Fruit fly (Drosophila melanogaster) whole organism, embryonic: ENCODE data around the gene CG33721.

Experiments used
- Atf6 ChIP-seq: fragments of 200-800 bp; sonication (Bioruptor generic); IDR thresholded peaks from 2 replicates; pipeline ENCODE4 v1.3.6; 2022; ENCODE audit warnings: missing biosample characterization, missing genetic modification characterization
- Bgb ChIP-seq: fragments of 200-800 bp; sonication (Bioruptor generic); IDR thresholded peaks from 2 replicates; pipeline ENCODE4 v1.3.6; 2022; ENCODE audit warnings: missing biosample characterization, missing genetic modification characterization; ENCODE audit not compliant: partially characterized antibody
- CG12104 ChIP-seq: fragments of 200-800 bp; sonication (Bioruptor generic); optimal IDR thresholded peaks from 3 replicates; lab custom pipeline; 2016; ENCODE audit warnings: missing biosample characterization, missing genetic modification characterization
- CG14965 ChIP-seq: fragments of 200-800 bp; sonication (Bioruptor generic); optimal IDR thresholded peaks from 2 replicates; lab custom pipeline; 2016; ENCODE audit warnings: missing biosample characterization, missing genetic modification characterization, borderline replicate concordance
- CG15601 ChIP-seq: fragments of 200-800 bp; sonication (Bioruptor generic); optimal IDR thresholded peaks from 3 replicates; lab custom pipeline; 2019; ENCODE audit warnings: missing biosample characterization, mild to moderate bottlenecking, missing genetic modification characterization, moderate library complexity
- CG17328 ChIP-seq: fragments of 200-800 bp; sonication (Bioruptor generic); IDR thresholded peaks from 2 replicates; pipeline ENCODE4 v1.3.6; 2022; ENCODE audit warnings: missing biosample characterization, missing genetic modification characterization
- CG17568 ChIP-seq: fragments of 200-800 bp; sonication (Bioruptor generic); optimal IDR thresholded peaks from 2 replicates; lab custom pipeline; 2018; ENCODE audit warnings: missing biosample characterization, mild to moderate bottlenecking, missing genetic modification characterization, moderate library complexity
- CG1792 ChIP-seq: fragments of 200-800 bp; sonication (Bioruptor generic); optimal IDR thresholded peaks from 2 replicates; lab custom pipeline; 2016; ENCODE audit warnings: missing biosample characterization, missing genetic modification characterization
- CG3065 ChIP-seq: fragments of 200-800 bp; sonication (Bioruptor generic); optimal IDR thresholded peaks from 2 replicates; lab custom pipeline; 2016; ENCODE audit warnings: missing biosample characterization, missing genetic modification characterization
- CG34422 ChIP-seq: fragments of 200-800 bp; sonication (Bioruptor generic); IDR thresholded peaks from 3 replicates; pipeline ENCODE4 v1.3.6; 2022; ENCODE audit warnings: missing biosample characterization, missing genetic modification characterization
- CkIIα-i1 ChIP-seq: fragments of 200-800 bp; sonication (Bioruptor generic); IDR thresholded peaks from 2 replicates; pipeline ENCODE4 v1.3.6; 2022; ENCODE audit warnings: missing biosample characterization, missing genetic modification characterization
- CrebB ChIP-seq: fragments of 200-800 bp; sonication (Bioruptor generic); optimal IDR thresholded peaks from 3 replicates; lab custom pipeline; 2018; ENCODE audit warnings: missing biosample characterization, mild to moderate bottlenecking, missing genetic modification characterization
- Dek ChIP-seq: fragments of 200-800 bp; sonication (Bioruptor generic); optimal IDR thresholded peaks from 3 replicates; lab custom pipeline; 2019; ENCODE audit warnings: missing biosample characterization, mild to moderate bottlenecking, missing genetic modification characterization, moderate library complexity
- Dll ChIP-seq: fragments of 200-800 bp; sonication (Bioruptor generic); IDR thresholded peaks from 4 replicates; pipeline ENCODE4 v1.3.6; 2022; ENCODE audit warnings: missing biosample characterization, missing genetic modification characterization; ENCODE audit not compliant: partially characterized antibody
- Doc2 ChIP-seq: fragments of 200-800 bp; sonication (Bioruptor generic); IDR thresholded peaks from 2 replicates; pipeline ENCODE4 v1.3.6; 2022; ENCODE audit warnings: missing biosample characterization, missing genetic modification characterization
- ERR ChIP-seq: fragments of 200-800 bp; sonication (Bioruptor generic); optimal IDR thresholded peaks from 2 replicates; lab custom pipeline; 2016; ENCODE audit warnings: missing biosample characterization, missing genetic modification characterization
- Ets65A ChIP-seq: fragments of 200-800 bp; sonication (Bioruptor generic); peaks from one replicate; lab custom pipeline; 2016; ENCODE audit warnings: missing biosample characterization, missing genetic modification characterization
- HmgZ ChIP-seq: fragments of 200-800 bp; sonication (Bioruptor generic); optimal IDR thresholded peaks from 2 replicates; lab custom pipeline; 2018; ENCODE audit warnings: missing biosample characterization, mild to moderate bottlenecking, missing genetic modification characterization
- Hr39 ChIP-seq: fragments of >200 bp; optimal IDR thresholded peaks from 2 replicates; lab custom pipeline; 2017
- MBD-R2 ChIP-seq: fragments of 200-800 bp; sonication (Bioruptor generic); IDR thresholded peaks from 2 replicates; pipeline ENCODE4 v1.3.6; 2022; ENCODE audit warnings: missing biosample characterization, missing genetic modification characterization
- NC2β ChIP-seq: fragments of 200-800 bp; sonication (Bioruptor generic); optimal IDR thresholded peaks from 2 replicates; lab custom pipeline; 2016; ENCODE audit warnings: missing biosample characterization, missing genetic modification characterization
- Nf-YB ChIP-seq: fragments of 200-800 bp; sonication (Bioruptor generic); optimal IDR thresholded peaks from 3 replicates; lab custom pipeline; 2019; ENCODE audit warnings: missing biosample characterization, mild to moderate bottlenecking, missing genetic modification characterization, moderate library complexity
- Oli ChIP-seq: fragments of 200-800 bp; sonication (Bioruptor generic); optimal IDR thresholded peaks from 2 replicates; lab custom pipeline; 2018; ENCODE audit warnings: missing biosample characterization, mild to moderate bottlenecking, missing genetic modification characterization, moderate library complexity
- Sox102F ChIP-seq: fragments of 200-800 bp; sonication (Bioruptor generic); optimal IDR thresholded peaks from 2 replicates; lab custom pipeline; 2018; ENCODE audit warnings: missing biosample characterization, mild to moderate bottlenecking, missing genetic modification characterization, moderate library complexity
- Trl ChIP-seq, 3 experiments: fragments of >200 bp in 2 of 3; fragments of 200-800 bp in 1 of 3; sonication (Bioruptor generic) in 1 of 3; optimal IDR thresholded peaks; 2 replicates in 1 of 3; 3 replicates in 2 of 3; lab custom pipeline; 2016 to 2017; ENCODE audit warnings: missing biosample characterization in 1 of 3, missing genetic modification characterization in 1 of 3
- YL-1 ChIP-seq: fragments of 200-800 bp; sonication (Bioruptor generic); optimal IDR thresholded peaks from 3 replicates; lab custom pipeline; 2017; ENCODE audit warnings: missing biosample characterization, mild to moderate bottlenecking, missing genetic modification characterization
- aop ChIP-seq: fragments of 200-800 bp; sonication (Bioruptor generic); IDR thresholded peaks from 2 replicates; pipeline ENCODE4 v1.3.6; 2022; ENCODE audit warnings: missing biosample characterization, missing genetic modification characterization
- bab2 ChIP-seq: fragments of 200-800 bp; sonication (Bioruptor generic); optimal IDR thresholded peaks from 2 replicates; lab custom pipeline; 2016; ENCODE audit warnings: missing biosample characterization, missing genetic modification characterization
- crol ChIP-seq: fragments of 200-800 bp; sonication (Bioruptor generic); IDR thresholded peaks from 2 replicates; pipeline ENCODE4 v1.3.6; 2022; ENCODE audit warnings: missing biosample characterization, missing genetic modification characterization
- danr ChIP-seq: fragments of 200-800 bp; sonication (Bioruptor generic); IDR thresholded peaks from 2 replicates; pipeline ENCODE4 v1.3.6; 2022; ENCODE audit warnings: missing biosample characterization, missing genetic modification characterization
- dati ChIP-seq: fragments of 200-800 bp; sonication (Bioruptor generic); IDR thresholded peaks from 2 replicates; pipeline ENCODE4 v1.3.6; 2022; ENCODE audit warnings: missing biosample characterization, missing genetic modification characterization
- emc ChIP-seq: fragments of 200-800 bp; sonication (Bioruptor generic); optimal IDR thresholded peaks from 2 replicates; lab custom pipeline; 2016; ENCODE audit warnings: missing biosample characterization, missing genetic modification characterization
- fd102C ChIP-seq: fragments of 200-800 bp; sonication (Bioruptor generic); optimal IDR thresholded peaks from 2 replicates; lab custom pipeline; 2018; ENCODE audit warnings: missing biosample characterization, mild to moderate bottlenecking, missing genetic modification characterization, moderate library complexity
- ftz-f1 ChIP-seq: fragments of 200-800 bp; sonication (Bioruptor generic); optimal IDR thresholded peaks from 2 replicates; lab custom pipeline; 2016; ENCODE audit warnings: missing biosample characterization, missing genetic modification characterization
- gcm ChIP-seq: fragments of 200-800 bp; sonication (Bioruptor generic); optimal IDR thresholded peaks from 2 replicates; lab custom pipeline; 2019; ENCODE audit warnings: missing biosample characterization, mild to moderate bottlenecking, missing genetic modification characterization, moderate library complexity
- h ChIP-seq: fragments of >200 bp; optimal IDR thresholded peaks from 2 replicates; lab custom pipeline; 2017
- insv ChIP-seq, 2 experiments: fragments of 200-800 bp; sonication (Bioruptor generic); optimal IDR thresholded peaks; 3 replicates each; lab custom pipeline; 2016 to 2018; ENCODE audit warnings: missing biosample characterization in 2 of 2, missing genetic modification characterization in 2 of 2
- knrl ChIP-seq: fragments of 200-800 bp; sonication (Bioruptor generic); IDR thresholded peaks from 3 replicates; pipeline ENCODE4 v1.3.6; 2022; ENCODE audit warnings: missing biosample characterization, missing genetic modification characterization; ENCODE audit not compliant: partially characterized antibody
- lola ChIP-seq, 3 experiments: fragments of >200 bp in 2 of 3; fragments of 200-800 bp in 1 of 3; sonication (Bioruptor generic) in 1 of 3; optimal IDR thresholded peaks; 2 replicates each; lab custom pipeline; 2017 to 2019; ENCODE audit warnings: missing biosample characterization in 3 of 3, missing genetic modification characterization in 3 of 3, mild to moderate bottlenecking in 1 of 3, moderate library complexity in 1 of 3
- mam ChIP-seq: fragments of 200-800 bp; sonication (Bioruptor generic); optimal IDR thresholded peaks from 3 replicates; lab custom pipeline; 2016; ENCODE audit warnings: missing biosample characterization, missing genetic modification characterization
- nau ChIP-seq: fragments of 200-800 bp; sonication (Bioruptor generic); optimal IDR thresholded peaks from 3 replicates; lab custom pipeline; 2017; ENCODE audit warnings: missing biosample characterization, mild to moderate bottlenecking, missing genetic modification characterization, missing genetic modification reagents
- pzg ChIP-seq: fragments of 200-800 bp; sonication (Bioruptor generic); optimal IDR thresholded peaks from 3 replicates; lab custom pipeline; 2018; ENCODE audit warnings: missing biosample characterization, mild to moderate bottlenecking, missing genetic modification characterization, moderate library complexity
- scrt ChIP-seq: fragments of 200-800 bp; sonication (Bioruptor generic); optimal IDR thresholded peaks from 2 replicates; lab custom pipeline; 2018; ENCODE audit warnings: missing biosample characterization, mild to moderate bottlenecking, missing genetic modification characterization, moderate library complexity
- seq ChIP-seq: fragments of 200-800 bp; sonication (Bioruptor generic); IDR thresholded peaks from 2 replicates; pipeline ENCODE4 v1.3.6; 2022; ENCODE audit warnings: missing biosample characterization, missing genetic modification characterization
- shn ChIP-seq: fragments of 200-800 bp; sonication (Bioruptor generic); optimal IDR thresholded peaks from 3 replicates; lab custom pipeline; 2016; ENCODE audit warnings: missing biosample characterization, missing genetic modification characterization
- sna ChIP-seq: fragments of 200-800 bp; sonication (Bioruptor generic); IDR thresholded peaks from 2 replicates; pipeline ENCODE4 v1.3.6; 2022; ENCODE audit warnings: missing biosample characterization, missing genetic modification characterization; ENCODE audit not compliant: partially characterized antibody
- stc ChIP-seq: fragments of 200-800 bp; sonication (Bioruptor generic); IDR thresholded peaks from 2 replicates; pipeline ENCODE4 v1.3.6; 2022; ENCODE audit warnings: missing biosample characterization, missing genetic modification characterization
- zen ChIP-seq: fragments of 200-800 bp; sonication (Bioruptor generic); optimal IDR thresholded peaks from 3 replicates; lab custom pipeline; 2018; ENCODE audit warnings: missing biosample characterization, mild to moderate bottlenecking, missing genetic modification characterization, moderate library complexity

Gene CG33721

DNA sequence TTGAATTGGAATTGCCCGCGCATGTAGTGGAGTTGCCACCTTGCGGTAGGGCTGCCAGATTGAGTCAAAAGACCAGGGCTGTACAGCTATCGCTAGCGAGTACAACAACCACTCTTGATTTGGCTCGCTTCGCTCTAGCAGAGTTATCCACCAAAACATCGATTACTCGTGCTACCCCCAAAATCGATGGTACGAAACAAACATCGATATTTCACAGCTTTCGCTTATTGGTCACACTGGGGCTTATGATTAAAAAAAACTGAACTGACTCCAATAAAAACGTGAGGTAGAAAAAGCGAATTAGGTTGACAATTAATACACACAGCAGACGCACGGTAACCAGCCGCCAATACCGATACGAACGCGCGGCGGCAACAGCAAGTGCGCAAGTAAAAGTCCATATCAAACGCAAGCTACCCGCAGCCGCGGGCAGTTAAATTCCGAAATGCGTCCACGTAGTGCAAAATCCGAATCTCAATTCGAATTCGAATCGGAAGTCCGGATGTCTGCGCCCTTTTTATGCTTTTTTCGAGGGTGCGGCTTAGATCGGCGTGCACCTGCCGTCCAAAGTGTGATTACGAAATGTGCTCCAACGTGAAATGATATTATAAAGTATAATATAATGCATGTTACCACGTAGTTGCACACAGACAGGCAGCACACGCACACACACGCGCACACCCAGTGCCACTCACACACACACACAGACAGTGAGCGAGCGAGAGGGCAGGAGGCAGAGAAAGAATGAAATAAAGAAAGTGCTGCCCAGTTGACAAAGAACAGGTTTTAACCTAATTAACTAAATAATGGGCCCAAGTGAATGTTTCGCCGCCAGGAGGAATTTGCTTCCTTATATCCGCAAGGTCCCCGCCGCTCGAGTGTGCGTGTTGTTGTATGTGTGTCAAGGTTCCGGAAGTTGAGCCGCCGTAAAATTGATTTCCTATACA is 25.9 kb downstream of the CG33721 start, which contains the start of gene Sar1 (continued):
- TF ChIP-seq MBD-R2 = peak; percentile 16; the same call in 1 of the 2 replicates
- TF ChIP-seq CG34422 (GFP tag; lab: Robert Waterston, UW) = peak; percentile 51; the same call in 2 of the 3 replicates
- no peak for TF ChIP-seq Hr39
- TF ChIP-seq dati (GFP tag; lab: Robert Waterston, UW) = no peak
- TF ChIP-seq emc (GFP tag; lab: Kevin White, UChicago) = peak; percentile 15
- TF ChIP-seq Sox102F = no peak
- no peak for TF ChIP-seq CG12104 (GFP tag; lab: Kevin White, UChicago)
- TF ChIP-seq Nf-YB (GFP tag; lab: Kevin White, UChicago) = no peak
- TF ChIP-seq CG17568 (GFP tag; lab: Kevin White, UChicago) = peak; percentile 5
- no peak for TF ChIP-seq nau (GFP tag; lab: Kevin White, UChicago)
- TF ChIP-seq mam (GFP tag; lab: Kevin White, UChicago) = peak; percentile 46
- TF ChIP-seq Bgb (GFP tag; lab: Robert Waterston, UW) = peak; percentile 97
- TF ChIP-seq stc (GFP tag; lab: Robert Waterston, UW) = no peak
- TF ChIP-seq CG17328 (GFP tag; lab: Robert Waterston, UW) = no peak
- peak; percentile 12 for TF ChIP-seq CG14965 (GFP tag; lab: Kevin White, UChicago)
- no peak for TF ChIP-seq scrt (GFP tag; lab: Kevin White, UChicago)
- TF ChIP-seq sna (GFP tag; lab: Robert Waterston, UW) = peak; percentile 95
- TF ChIP-seq ftz-f1 (GFP tag; lab: Kevin White, UChicago) = peak; percentile 81
- TF ChIP-seq knrl (GFP tag; lab: Robert Waterston, UW) = peak; percentile 95
- peak; percentile 18 for TF ChIP-seq CG3065
- peak; percentile 80 for TF ChIP-seq YL-1
- TF ChIP-seq Oli (tag; lab: Kevin White, UChicago) = no peak
- no peak for TF ChIP-seq danr (GFP tag; lab: Robert Waterston, UW)
- TF ChIP-seq CrebB (tag; lab: Kevin White, UChicago) = peak; percentile 22
- no peak for TF ChIP-seq h (lab: Kevin White, UChicago)
- peak; percentile 95 for TF ChIP-seq Dll (GFP tag; lab: Robert Waterston, UW)
- TF ChIP-seq Dek (tag; lab: Kevin White, UChicago) = peak; percentile 41
- TF ChIP-seq zen (tag; lab: Kevin White, UChicago) = peak; percentile 74
- peak in 1 of 2 experiments; percentile 85 for TF ChIP-seq insv (GFP tag; optimal IDR thresholded peaks at IDR 0.05; lab: Kevin White, UChicago)
- peak; percentile 33 for TF ChIP-seq gcm
- no peak for TF ChIP-seq bab2 (GFP tag; lab: Kevin White, UChicago)
- TF ChIP-seq CG15601 (tag; lab: Kevin White, UChicago) = peak; percentile 66
- peak; percentile 100 for TF ChIP-seq pzg (GFP tag; lab: Kevin White, UChicago)
- peak; percentile 92 for TF ChIP-seq HmgZ (tag; lab: Kevin White, UChicago)
- TF ChIP-seq CG1792 (GFP tag; lab: Kevin White, UChicago) = peak; percentile 35
- TF ChIP-seq lola (GFP tag; optimal IDR thresholded peaks at IDR 0.05; lab: Kevin White, UChicago) = no peak
- TF ChIP-seq Trl (optimal IDR thresholded peaks at IDR 0.05; lab: Kevin White, UChicago) = no peak
- peak; percentile 4 for TF ChIP-seq Trl (GFP tag; optimal IDR thresholded peaks at IDR 0.05; lab: Kevin White, UChicago)
- TF ChIP-seq CkIIα-i1 (GFP tag; lab: Robert Waterston, UW) = no peak
- no peak for TF ChIP-seq Atf6 (GFP tag; lab: Robert Waterston, UW)
- peak; percentile 46 for TF ChIP-seq ERR (GFP tag; lab: Kevin White, UChicago)
- 0 out of 2 replicates have a peak, but pooled peaks have one; percentile 9 for TF ChIP-seq crol
- TF ChIP-seq Ets65A (GFP tag; lab: Kevin White, UChicago) = peak; percentile 95
- TF ChIP-seq NC2β = peak; percentile 50
- peak; percentile 71 for TF ChIP-seq aop
- TF ChIP-seq shn (GFP tag; lab: Kevin White, UChicago) = peak; percentile 41
- no peak for TF ChIP-seq fd102C (GFP tag; lab: Kevin White, UChicago)
- TF ChIP-seq Doc2 (GFP tag; lab: Robert Waterston, UW) = no peak
- no peak; the same call in 1 of the 2 replicates for TF ChIP-seq seq
